Worm (Caenorhabditis elegans) whole organism, young adult: ENCODE data around the gene gcy-33.

ENCODE experiments used
- B0261.1 ChIP-seq: sonication (generic microtip); optimal IDR thresholded peaks from 2 replicates; lab custom pipeline; 2016; ENCODE audit warnings: mild to moderate bottlenecking, missing genetic modification characterization, moderate library complexity, missing compliant biosample characterization
- F22D6.2 ChIP-seq: sonication (generic microtip); optimal IDR thresholded peaks from 2 replicates; lab custom pipeline; 2016; ENCODE audit warnings: mild to moderate bottlenecking, missing genetic modification characterization, missing compliant biosample characterization
- F23B12.7 ChIP-seq: sonication (generic microtip); optimal IDR thresholded peaks from 2 replicates; lab custom pipeline; 2017; ENCODE audit warnings: missing genetic modification characterization, mild to moderate bottlenecking, missing compliant biosample characterization, antibody characterized with exemption, moderate library complexity; ENCODE audit not compliant: insufficient read depth
- F49E8.2 ChIP-seq: sonication (generic microtip); optimal IDR thresholded peaks from 3 replicates; lab custom pipeline; 2017; ENCODE audit warnings: missing genetic modification characterization, mild to moderate bottlenecking, missing compliant biosample characterization, antibody characterized with exemption, moderate library complexity; ENCODE audit not compliant: insufficient read depth
- K11D2.4 ChIP-seq: fragments of 200-800 bp; sonication (Bioruptor generic); IDR thresholded peaks from 2 replicates; pipeline ENCODE4 v1.3.6; 2022; ENCODE audit warnings: missing genetic modification reagents, missing genetic modification characterization, missing compliant biosample characterization
- Y56A3A.18 ChIP-seq: fragments of 200-800 bp; sonication (Bioruptor generic); IDR thresholded peaks from 2 replicates; pipeline ENCODE4 v1.3.6; 2022; ENCODE audit warnings: missing genetic modification reagents, missing genetic modification characterization, missing compliant biosample characterization
- Y67H2A.10 ChIP-seq: fragments of 200-800 bp; sonication (Bioruptor generic); conservative IDR thresholded peaks from 2 replicates; pipeline ENCODE4 v1.3.6; 2022; ENCODE audit warnings: missing genetic modification reagents, missing genetic modification characterization, missing compliant biosample characterization
- Y95B8A.8 ChIP-seq: fragments of 200-800 bp; sonication (Bioruptor generic); IDR thresholded peaks from 2 replicates; pipeline ENCODE4 v1.3.6; 2022; ENCODE audit warnings: missing genetic modification reagents, missing genetic modification characterization, missing compliant biosample characterization
- akir-1 ChIP-seq: fragments of 200-800 bp; sonication (Bioruptor generic); optimal IDR thresholded peaks from 2 replicates; lab custom pipeline; 2018; ENCODE audit warnings: mild to moderate bottlenecking, missing genetic modification characterization, moderate library complexity, missing compliant biosample characterization
- ama-1 ChIP-seq, 3 experiments: fragments of 150-350 bp in 1 of 3; sonication (generic microtip) in 2 of 3; optimal IDR thresholded peaks; 2 replicates each; lab custom pipeline; 2014 to 2018; ENCODE audit warnings: missing biosample characterization in 2 of 3, missing genetic modification characterization in 2 of 3, missing genetic modification reagents in 2 of 3
- atf-7 ChIP-seq: sonication (generic microtip); optimal IDR thresholded peaks from 2 replicates; lab custom pipeline; 2017; ENCODE audit warnings: mild to moderate bottlenecking, missing genetic modification characterization, missing compliant biosample characterization
- athp-1 ChIP-seq: sonication (generic microtip); optimal IDR thresholded peaks from 2 replicates; lab custom pipeline; 2017; ENCODE audit warnings: mild to moderate bottlenecking, missing genetic modification characterization, missing compliant biosample characterization
- attf-3 ChIP-seq: fragments of 200-800 bp; sonication (Bioruptor generic); conservative IDR thresholded peaks from 2 replicates; pipeline ENCODE4 v1.3.6; 2022; ENCODE audit warnings: missing genetic modification reagents, missing genetic modification characterization, missing compliant biosample characterization
- attf-5 ChIP-seq: fragments of 200-800 bp; sonication (Bioruptor generic); optimal IDR thresholded peaks from 2 replicates; lab custom pipeline; 2018; ENCODE audit warnings: mild to moderate bottlenecking, missing genetic modification characterization, missing compliant biosample characterization
- cebp-1 ChIP-seq, 2 experiments: fragments of 200-800 bp in 1 of 2; sonication (Bioruptor generic) in 1 of 2; sonication (generic microtip) in 1 of 2; IDR thresholded peaks in 1 of 2; optimal IDR thresholded peaks in 1 of 2; 2 replicates each; pipeline versions ENCODE4 v1.3.6 to Lab custom; 2017 to 2022; ENCODE audit warnings: missing compliant biosample characterization in 2 of 2, missing genetic modification characterization in 2 of 2, mild to moderate bottlenecking in 1 of 2, missing genetic modification reagents in 1 of 2, moderate library complexity in 1 of 2
- ceh-40 ChIP-seq: fragments of 200-800 bp; sonication (Bioruptor generic); IDR thresholded peaks from 2 replicates; pipeline ENCODE4 v1.3.6; 2022; ENCODE audit warnings: missing genetic modification characterization, missing compliant biosample characterization
- die-1 ChIP-seq: sonication (generic microtip); optimal IDR thresholded peaks from 2 replicates; lab custom pipeline; 2016; ENCODE audit warnings: missing genotype, mild to moderate bottlenecking, missing genetic modification characterization, missing compliant biosample characterization
- dox-1 ChIP-seq: fragments of 200-800 bp; sonication (Bioruptor generic); IDR thresholded peaks from 2 replicates; pipeline ENCODE4 v1.3.6; 2022; ENCODE audit warnings: missing genetic modification reagents, missing genetic modification characterization, missing compliant biosample characterization
- efl-1 ChIP-seq: fragments of 150-350 bp; optimal IDR thresholded peaks from 2 replicates; lab custom pipeline; 2014; ENCODE audit warnings: missing biosample characterization, missing genetic modification reagents, missing genetic modification characterization
- ekl-4 ChIP-seq: fragments of 200-800 bp; sonication (Bioruptor generic); IDR thresholded peaks from 2 replicates; pipeline ENCODE4 v1.3.6; 2022; ENCODE audit warnings: missing genetic modification reagents, missing genetic modification characterization, missing compliant biosample characterization
- hlh-12 ChIP-seq: sonication (generic microtip); optimal IDR thresholded peaks from 2 replicates; lab custom pipeline; 2016; ENCODE audit warnings: missing genetic modification characterization, missing compliant biosample characterization
- hmg-20 ChIP-seq: fragments of 200-800 bp; sonication (Bioruptor generic); IDR thresholded peaks from 2 replicates; pipeline ENCODE4 v1.3.6; 2022; ENCODE audit warnings: missing genetic modification reagents, missing genetic modification characterization, missing compliant biosample characterization
- hrde-1 ChIP-seq: sonication (generic microtip); optimal IDR thresholded peaks from 2 replicates; lab custom pipeline; 2016; ENCODE audit warnings: missing genetic modification characterization, mild to moderate bottlenecking, missing compliant biosample characterization, moderate library complexity, missing genotype, missing genetic modification reagents, borderline replicate concordance
- lin-54 ChIP-seq: fragments of 200-800 bp; sonication (Bioruptor generic); optimal IDR thresholded peaks from 2 replicates; lab custom pipeline; 2018; ENCODE audit warnings: mild to moderate bottlenecking, missing genetic modification characterization, missing compliant biosample characterization
- madf-3 ChIP-seq: fragments of 200-800 bp; sonication (Bioruptor generic); IDR thresholded peaks from 2 replicates; pipeline ENCODE4 v1.3.6; 2022; ENCODE audit warnings: missing genetic modification reagents, missing genetic modification characterization, missing compliant biosample characterization
- madf-6 ChIP-seq: fragments of 200-800 bp; sonication (Bioruptor generic); IDR thresholded peaks from 2 replicates; pipeline ENCODE4 v1.3.6; 2022; ENCODE audit warnings: missing genetic modification reagents, missing genetic modification characterization, missing compliant biosample characterization
- mcd-1 ChIP-seq: fragments of 200-800 bp; sonication (Bioruptor generic); IDR thresholded peaks from 2 replicates; pipeline ENCODE4 v1.3.6; 2022; ENCODE audit warnings: missing genetic modification reagents, missing genetic modification characterization, missing compliant biosample characterization
- mel-28 ChIP-seq: sonication (generic microtip); optimal IDR thresholded peaks from 2 replicates; lab custom pipeline; 2016; ENCODE audit warnings: borderline replicate concordance, mild to moderate bottlenecking, missing genetic modification characterization, missing compliant biosample characterization
- mxl-1 ChIP-seq: sonication (generic microtip); optimal IDR thresholded peaks from 2 replicates; lab custom pipeline; 2016; ENCODE audit warnings: missing genetic modification characterization, missing compliant biosample characterization
- nfya-1 ChIP-seq: sonication (generic microtip); optimal IDR thresholded peaks from 2 replicates; lab custom pipeline; 2017; ENCODE audit warnings: antibody characterized with exemption, missing compliant biosample characterization, missing genetic modification characterization, borderline replicate concordance; ENCODE audit not compliant: insufficient read depth
- nhr-179 ChIP-seq: sonication (generic microtip); optimal IDR thresholded peaks from 2 replicates; lab custom pipeline; 2016; ENCODE audit warnings: mild to moderate bottlenecking, missing genetic modification characterization, missing compliant biosample characterization
- pbrm-1 ChIP-seq: fragments of 200-800 bp; sonication (Bioruptor generic); IDR thresholded peaks from 2 replicates; pipeline ENCODE4 v1.3.6; 2022; ENCODE audit warnings: missing genetic modification reagents, missing genetic modification characterization, missing compliant biosample characterization
- rec-8 ChIP-seq, 2 experiments: sonication (generic microtip); optimal IDR thresholded peaks; 2 replicates each; lab custom pipeline; 2016; ENCODE audit warnings: mild to moderate bottlenecking in 2 of 2, missing genetic modification characterization in 2 of 2, missing genetic modification reagents in 2 of 2, missing genotype in 2 of 2, missing biosample characterization in 1 of 2, missing compliant biosample characterization in 1 of 2, moderate library complexity in 1 of 2
- sdz-38 ChIP-seq: sonication (generic microtip); optimal IDR thresholded peaks from 2 replicates; lab custom pipeline; 2016; ENCODE audit warnings: missing genotype, missing genetic modification characterization, missing compliant biosample characterization
- somi-1 ChIP-seq: fragments of 200-800 bp; sonication (Bioruptor generic); optimal IDR thresholded peaks from 2 replicates; lab custom pipeline; 2018; ENCODE audit warnings: mild to moderate bottlenecking, missing genetic modification characterization, missing compliant biosample characterization
- tbp1 ChIP-seq: fragments of 200-800 bp; sonication (Bioruptor generic); optimal IDR thresholded peaks from 2 replicates; lab custom pipeline; 2018; ENCODE audit warnings: mild to moderate bottlenecking, missing genetic modification characterization, missing compliant biosample characterization
- tlf-1 ChIP-seq: fragments of 200-800 bp; sonication (Bioruptor generic); optimal IDR thresholded peaks from 2 replicates; lab custom pipeline; 2018; ENCODE audit warnings: mild to moderate bottlenecking, missing genetic modification characterization, missing compliant biosample characterization
- unc-130 ChIP-seq: sonication (generic microtip); optimal IDR thresholded peaks from 2 replicates; lab custom pipeline; 2016; ENCODE audit warnings: missing genetic modification reagents, missing genetic modification characterization, missing compliant biosample characterization
- zfh-2 ChIP-seq: fragments of 200-800 bp; sonication (Bioruptor generic); conservative IDR thresholded peaks from 2 replicates; pipeline ENCODE4 v1.3.6; 2022; ENCODE audit warnings: missing genetic modification reagents, missing genetic modification characterization, missing compliant biosample characterization
- zim-3 ChIP-seq: sonication (generic microtip); optimal IDR thresholded peaks from 2 replicates; lab custom pipeline; 2017; ENCODE audit warnings: mild to moderate bottlenecking, missing genetic modification characterization, moderate library complexity, missing compliant biosample characterization
- ztf-18 ChIP-seq: sonication (generic microtip); optimal IDR thresholded peaks from 2 replicates; lab custom pipeline; 2016; ENCODE audit warnings: missing genotype, mild to moderate bottlenecking, missing genetic modification characterization, missing compliant biosample characterization
- ztf-22 ChIP-seq: fragments of 200-800 bp; sonication (Bioruptor generic); optimal IDR thresholded peaks from 2 replicates; lab custom pipeline; 2018; ENCODE audit warnings: mild to moderate bottlenecking, missing genetic modification characterization, moderate library complexity, missing compliant biosample characterization
- ztf-25 ChIP-seq: fragments of 200-800 bp; sonication (Bioruptor generic); IDR thresholded peaks from 2 replicates; pipeline ENCODE4 v1.3.6; 2022; ENCODE audit warnings: missing genetic modification reagents, missing genetic modification characterization, missing compliant biosample characterization
- ztf-3 ChIP-seq: fragments of 200-800 bp; sonication (Bioruptor generic); optimal IDR thresholded peaks from 2 replicates; lab custom pipeline; 2018; ENCODE audit warnings: mild to moderate bottlenecking, missing genetic modification characterization, missing compliant biosample characterization

The gcy-33 gene

DNA sequence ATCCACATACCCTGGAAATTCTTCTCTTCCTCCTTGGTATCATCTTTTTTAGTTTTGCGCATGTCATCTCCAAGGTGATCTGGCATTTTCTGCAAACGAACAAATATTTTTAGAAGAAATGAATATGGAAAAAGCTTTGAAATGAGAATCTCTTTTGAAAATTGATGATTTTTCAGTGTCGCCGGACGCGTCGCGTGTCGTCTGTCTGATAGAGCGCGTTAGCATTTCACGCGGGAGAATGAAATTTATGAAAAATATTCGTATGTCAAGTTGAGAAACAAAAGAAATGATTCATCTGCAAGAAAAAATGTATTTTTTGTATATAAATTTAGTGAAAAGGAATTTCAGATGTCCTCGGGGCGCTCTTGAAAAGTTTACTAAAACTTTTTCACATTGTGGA lies 19.3 kb downstream of the gcy-33 start, which contains the start of gene rpt-1 (continued):
- TF ChIP-seq Y95B8A.8 (no peak), die-1 (tag; lab: Kevin White, UChicago) (no peak), lin-54 (GFP tag; lab: Kevin White, UChicago) (peak; percentile 68), sdz-38 (tag; lab: Kevin White, UChicago) (no peak), atf-7 (tag; lab: Kevin White, UChicago) (no peak), F23B12.7 (tag; lab: Kevin White, UChicago) (no peak), ama-1 (optimal IDR thresholded peaks at IDR 0.05; lab: Kevin White, UChicago) (no peak), ama-1 (GFP tag; optimal IDR thresholded peaks at IDR 0.05; lab: Kevin White, UChicago) (no peak), hrde-1 (no peak), zim-3 (tag; lab: Kevin White, UChicago) (no peak), mel-28 (no peak), ztf-3 (GFP tag; lab: Kevin White, UChicago) (no peak), athp-1 (no peak), ceh-40 (GFP tag; lab: Robert Waterston, UW) (no peak), tbp1 (peak; percentile 23), F49E8.2 (tag; lab: Kevin White, UChicago) (peak; percentile 51), akir-1 (GFP tag; lab: Kevin White, UChicago) (no peak), attf-5 (GFP tag; lab: Kevin White, UChicago) (peak; percentile 66), mxl-1 (no peak), unc-130 (GFP tag; lab: Kevin White, UChicago) (no peak), Y67H2A.10 (GFP tag; lab: Robert Waterston, UW) (no peak), nfya-1 (tag; lab: Kevin White, UChicago) (no peak), B0261.1 (tag; lab: Kevin White, UChicago) (no peak), F22D6.2 (tag; lab: Kevin White, UChicago) (no peak), zfh-2 (no peak), hmg-20 (GFP tag; lab: Robert Waterston, UW) (no peak), madf-3 (GFP tag; lab: Robert Waterston, UW) (peak; percentile 98), tlf-1 (GFP tag; lab: Kevin White, UChicago) (no peak), dox-1 (GFP tag; lab: Robert Waterston, UW) (no peak)
- TF ChIP-seq, all 124 proteins: peak for 18

DNA sequence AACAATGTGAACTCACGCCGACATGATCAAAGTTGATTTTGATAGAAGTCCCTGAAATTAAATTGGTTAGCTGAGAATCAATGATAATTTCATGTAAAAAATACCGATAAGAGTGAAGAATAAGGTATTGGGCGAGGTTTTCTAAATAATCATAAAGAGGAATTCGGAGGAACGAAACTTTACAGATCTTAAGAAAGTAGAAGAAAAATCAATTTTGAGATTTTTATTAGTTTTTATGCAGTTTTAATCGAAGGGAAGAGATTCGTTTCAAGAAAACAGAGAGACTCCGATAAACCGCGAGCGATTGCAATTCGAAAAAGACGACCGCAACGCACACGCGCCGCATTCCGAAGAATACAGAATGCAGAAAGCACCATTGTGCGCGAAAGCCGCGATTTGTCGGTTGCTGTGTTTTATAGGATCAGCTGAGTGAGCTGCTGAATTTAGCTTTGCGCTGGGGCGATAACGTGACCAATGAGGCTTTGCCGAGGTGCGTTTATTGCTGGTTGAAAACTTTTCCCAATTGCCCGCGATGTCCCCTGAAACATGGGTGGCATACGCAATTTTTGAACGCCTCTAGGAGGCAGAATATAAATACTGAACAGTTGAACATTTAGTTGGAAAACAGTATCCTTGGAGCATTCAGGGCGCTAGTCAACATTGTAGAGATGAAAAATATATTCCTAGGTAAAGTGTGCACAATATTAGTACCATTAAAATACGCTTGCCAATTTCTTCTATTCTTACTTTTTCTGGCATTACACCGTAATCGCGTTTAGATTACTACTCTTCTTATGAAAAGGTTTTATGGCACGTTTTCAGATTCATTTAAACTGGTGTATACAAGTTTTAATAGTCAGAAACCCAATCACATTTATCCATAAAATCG lies 21.7 kb downstream of the gcy-33 start, which contains the start of gene snr-4:
Gene snr-4, minus strand, starts transcription at position 51 of the 889 bp plus-strand sequence.
- TF ChIP-seq cebp-1 (GFP tag; IDR thresholded peaks at IDR 0.05; lab: Robert Waterston, UW), result no peak
- TF ChIP-seq cebp-1 (tag; optimal IDR thresholded peaks at IDR 0.05; lab: Kevin White, UChicago), result peak; percentile 86
- TF ChIP-seq mxl-1, result no peak
- peak; percentile 86 for TF ChIP-seq hrde-1
- peak; percentile 80 for TF ChIP-seq ama-1 (optimal IDR thresholded peaks at IDR 0.05; lab: Kevin White, UChicago)
- TF ChIP-seq ama-1 (GFP tag; optimal IDR thresholded peaks at IDR 0.05; lab: Kevin White, UChicago), result no peak
- peak; percentile 100 for TF ChIP-seq madf-3 (GFP tag; lab: Robert Waterston, UW)
- TF ChIP-seq madf-6 (GFP tag; lab: Robert Waterston, UW), result peak; percentile 88
- peak; percentile 58 for TF ChIP-seq somi-1 (GFP tag; lab: Kevin White, UChicago)
- TF ChIP-seq K11D2.4 (GFP tag; lab: Robert Waterston, UW), result peak; percentile 88
- peak; percentile 88 for TF ChIP-seq attf-5 (GFP tag; lab: Kevin White, UChicago)
- peak in 1 of 2 experiments; percentile 37 for TF ChIP-seq rec-8 (tag; optimal IDR thresholded peaks at IDR 0.05; lab: Kevin White, UChicago)
- peak; percentile 93 for TF ChIP-seq mcd-1 (GFP tag; lab: Robert Waterston, UW)
- no peak for TF ChIP-seq hlh-12 (tag; lab: Kevin White, UChicago)
- peak; percentile 99 for TF ChIP-seq pbrm-1 (GFP tag; lab: Robert Waterston, UW)
- peak; percentile 97 for TF ChIP-seq ekl-4
- TF ChIP-seq ztf-22 (GFP tag; lab: Kevin White, UChicago), result no peak
- peak; percentile 79 for TF ChIP-seq ztf-18 (tag; lab: Kevin White, UChicago)
- TF ChIP-seq Y56A3A.18 (GFP tag; lab: Robert Waterston, UW), result peak; percentile 88
- TF ChIP-seq efl-1 (GFP tag; lab: Kevin White, UChicago), result peak; percentile 55
- TF ChIP-seq athp-1, result peak; percentile 67
- no peak for TF ChIP-seq ztf-25 (GFP tag; lab: Robert Waterston, UW)
- TF ChIP-seq attf-3 (GFP tag; lab: Robert Waterston, UW), result peak; percentile 83
- no peak for TF ChIP-seq nhr-179 (tag; lab: Kevin White, UChicago)
